Fruit fly (Drosophila melanogaster) whole organism, embryonic: ENCODE data around the gene Tsc1.

ENCODE experiments used
- Aef1 ChIP-seq: fragments of 200-800 bp; sonication (Bioruptor generic); IDR thresholded peaks from 3 replicates; pipeline ENCODE4 v1.3.6; 2022; ENCODE audit warnings: missing biosample characterization, missing genetic modification characterization
- Bgb ChIP-seq: fragments of 200-800 bp; sonication (Bioruptor generic); IDR thresholded peaks from 2 replicates; pipeline ENCODE4 v1.3.6; 2022; ENCODE audit warnings: missing biosample characterization, missing genetic modification characterization; ENCODE audit not compliant: partially characterized antibody
- Blimp-1 ChIP-seq: fragments of 200-800 bp; sonication (Bioruptor generic); optimal IDR thresholded peaks from 3 replicates; lab custom pipeline; 2018; ENCODE audit warnings: missing biosample characterization, missing genetic modification characterization, mild to moderate bottlenecking, moderate library complexity, missing genetic modification reagents
- CG10959 ChIP-seq: fragments of 200-800 bp; sonication (Bioruptor generic); IDR thresholded peaks from 2 replicates; pipeline ENCODE4 v1.3.6; 2022; ENCODE audit warnings: missing biosample characterization, missing genetic modification characterization
- CG11093 ChIP-seq: fragments of 200-800 bp; sonication (Bioruptor generic); IDR thresholded peaks from 3 replicates; pipeline ENCODE4 v1.3.6; 2022; ENCODE audit warnings: missing biosample characterization, missing genetic modification characterization
- CG14860 ChIP-seq: fragments of 200-800 bp; sonication (Bioruptor generic); IDR thresholded peaks from 3 replicates; pipeline ENCODE4 v1.3.6; 2022; ENCODE audit warnings: missing biosample characterization, missing genetic modification characterization; ENCODE audit not compliant: partially characterized antibody
- CG31224 ChIP-seq: fragments of 200-800 bp; sonication (Bioruptor generic); IDR thresholded peaks from 2 replicates; pipeline ENCODE4 v1.3.6; 2022; ENCODE audit warnings: missing biosample characterization, missing genetic modification characterization
- CG7987 ChIP-seq: fragments of 200-800 bp; sonication (Bioruptor generic); optimal IDR thresholded peaks from 2 replicates; lab custom pipeline; 2018; ENCODE audit warnings: missing biosample characterization, mild to moderate bottlenecking, missing genetic modification characterization, moderate library complexity
- CG8290 ChIP-seq, 3 experiments: fragments of 200-800 bp; sonication (Bioruptor generic); optimal IDR thresholded peaks; 2 replicates each; lab custom pipeline; 2016 to 2019; ENCODE audit warnings: missing biosample characterization in 3 of 3, missing genetic modification characterization in 3 of 3, mild to moderate bottlenecking in 2 of 3, moderate library complexity in 1 of 3
- CG8765 ChIP-seq: fragments of 200-800 bp; sonication (Bioruptor generic); IDR thresholded peaks from 2 replicates; pipeline ENCODE4 v1.3.6; 2022; ENCODE audit warnings: missing biosample characterization, missing genetic modification characterization
- CG9437 ChIP-seq: fragments of 200-800 bp; sonication (Bioruptor generic); optimal IDR thresholded peaks from 2 replicates; lab custom pipeline; 2018; ENCODE audit warnings: missing biosample characterization, mild to moderate bottlenecking, missing genetic modification characterization
- Camta ChIP-seq: fragments of 200-800 bp; sonication (Bioruptor generic); optimal IDR thresholded peaks from 2 replicates; lab custom pipeline; 2016; ENCODE audit warnings: missing biosample characterization, missing genetic modification characterization
- Chrac-16 ChIP-seq: fragments of 200-800 bp; sonication (Bioruptor generic); optimal IDR thresholded peaks from 3 replicates; lab custom pipeline; 2016; ENCODE audit warnings: missing biosample characterization, missing genetic modification characterization
- D ChIP-seq, 2 experiments: fragments of 200-800 bp in 1 of 2; fragments of >200 bp in 1 of 2; sonication (Bioruptor generic) in 1 of 2; optimal IDR thresholded peaks; 2 replicates in 1 of 2; 3 replicates in 1 of 2; lab custom pipeline; 2017; ENCODE audit warnings: mild to moderate bottlenecking in 1 of 2, missing biosample characterization in 1 of 2, missing genetic modification characterization in 1 of 2, missing genetic modification reagents in 1 of 2
- Doc3 ChIP-seq: fragments of 200-800 bp; sonication (Bioruptor generic); IDR thresholded peaks from 3 replicates; pipeline ENCODE4 v1.3.6; 2022; ENCODE audit warnings: missing biosample characterization, missing genetic modification characterization; ENCODE audit not compliant: partially characterized antibody
- Dref ChIP-seq: fragments of 200-800 bp; sonication (Bioruptor generic); IDR thresholded peaks from 2 replicates; pipeline ENCODE4 v1.3.6; 2022; ENCODE audit warnings: missing biosample characterization, missing genetic modification characterization
- Fer2 ChIP-seq: fragments of 200-800 bp; sonication (Bioruptor generic); optimal IDR thresholded peaks from 2 replicates; lab custom pipeline; 2018; ENCODE audit warnings: missing biosample characterization, mild to moderate bottlenecking, missing genetic modification characterization, moderate library complexity
- HLH3B ChIP-seq: fragments of 200-800 bp; sonication (Bioruptor generic); IDR thresholded peaks from 2 replicates; pipeline ENCODE4 v1.3.6; 2022; ENCODE audit warnings: missing biosample characterization, missing genetic modification characterization
- Hr3 ChIP-seq: fragments of 200-800 bp; sonication (Bioruptor generic); optimal IDR thresholded peaks from 3 replicates; lab custom pipeline; 2016; ENCODE audit warnings: missing biosample characterization, missing genetic modification characterization
- NK7.1 ChIP-seq: fragments of 200-800 bp; sonication (Bioruptor generic); optimal IDR thresholded peaks from 3 replicates; lab custom pipeline; 2016; ENCODE audit warnings: missing biosample characterization, missing genetic modification characterization
- Optix ChIP-seq: fragments of 200-800 bp; sonication (Bioruptor generic); IDR thresholded peaks from 3 replicates; pipeline ENCODE4 v1.3.6; 2022; ENCODE audit warnings: missing biosample characterization, missing genetic modification characterization
- PHDP ChIP-seq: fragments of 200-800 bp; sonication (Bioruptor generic); optimal IDR thresholded peaks from 3 replicates; lab custom pipeline; 2018; ENCODE audit warnings: missing biosample characterization, mild to moderate bottlenecking, missing genetic modification characterization, moderate library complexity
- Spps ChIP-seq: fragments of 200-800 bp; sonication (Bioruptor generic); optimal IDR thresholded peaks from 2 replicates; lab custom pipeline; 2018; ENCODE audit warnings: missing biosample characterization, mild to moderate bottlenecking, missing genetic modification characterization
- Xrp1 ChIP-seq: fragments of 200-800 bp; sonication (Bioruptor generic); IDR thresholded peaks from 2 replicates; pipeline ENCODE4 v1.3.6; 2022; ENCODE audit warnings: missing biosample characterization, missing genetic modification characterization
- ato ChIP-seq: fragments of 200-800 bp; sonication (Bioruptor generic); IDR thresholded peaks from 2 replicates; pipeline ENCODE4 v1.3.6; 2022; ENCODE audit warnings: missing biosample characterization, missing genetic modification characterization; ENCODE audit not compliant: partially characterized antibody
- corto ChIP-seq: fragments of 200-800 bp; sonication (Bioruptor generic); optimal IDR thresholded peaks from 2 replicates; lab custom pipeline; 2016; ENCODE audit warnings: missing biosample characterization, mild to moderate bottlenecking, missing genetic modification characterization, moderate library complexity
- da ChIP-seq: fragments of 200-800 bp; sonication (Bioruptor generic); optimal IDR thresholded peaks from 2 replicates; lab custom pipeline; 2016; ENCODE audit warnings: missing biosample characterization, missing genetic modification characterization
- disco-r ChIP-seq: fragments of 200-800 bp; sonication (Bioruptor generic); optimal IDR thresholded peaks from 2 replicates; lab custom pipeline; 2016; ENCODE audit warnings: missing biosample characterization, missing genetic modification characterization
- dmrt11E ChIP-seq: fragments of 200-800 bp; sonication (Bioruptor generic); optimal IDR thresholded peaks from 3 replicates; lab custom pipeline; 2018; ENCODE audit warnings: missing biosample characterization, mild to moderate bottlenecking, missing genetic modification characterization, moderate library complexity
- gcm ChIP-seq: fragments of 200-800 bp; sonication (Bioruptor generic); optimal IDR thresholded peaks from 2 replicates; lab custom pipeline; 2019; ENCODE audit warnings: missing biosample characterization, mild to moderate bottlenecking, missing genetic modification characterization, moderate library complexity
- gcm2 ChIP-seq: fragments of 200-800 bp; sonication (Bioruptor generic); optimal IDR thresholded peaks from 2 replicates; lab custom pipeline; 2016; ENCODE audit warnings: missing biosample characterization, missing genetic modification characterization
- jumu ChIP-seq: fragments of 200-800 bp; sonication (Bioruptor generic); optimal IDR thresholded peaks from 3 replicates; lab custom pipeline; 2016; ENCODE audit warnings: missing biosample characterization, missing genetic modification characterization
- ken ChIP-seq: fragments of 200-800 bp; sonication (Bioruptor generic); IDR thresholded peaks from 3 replicates; pipeline ENCODE4 v1.3.6; 2022; ENCODE audit warnings: missing biosample characterization, missing genetic modification characterization
- kni ChIP-seq: fragments of 200-800 bp; sonication (Bioruptor generic); optimal IDR thresholded peaks from 3 replicates; lab custom pipeline; 2017; ENCODE audit warnings: mild to moderate bottlenecking, missing biosample characterization, missing genetic modification reagents, missing genetic modification characterization
- lmd ChIP-seq: fragments of 200-800 bp; sonication (Bioruptor generic); IDR thresholded peaks from 2 replicates; pipeline ENCODE4 v1.3.6; 2022; ENCODE audit warnings: missing biosample characterization, missing genetic modification characterization
- luna ChIP-seq: fragments of 200-800 bp; sonication (Bioruptor generic); optimal IDR thresholded peaks from 2 replicates; lab custom pipeline; 2016; ENCODE audit warnings: missing biosample characterization, missing genetic modification characterization
- mam ChIP-seq: fragments of 200-800 bp; sonication (Bioruptor generic); optimal IDR thresholded peaks from 3 replicates; lab custom pipeline; 2016; ENCODE audit warnings: missing biosample characterization, missing genetic modification characterization
- mirr ChIP-seq: fragments of 200-800 bp; sonication (Bioruptor generic); optimal IDR thresholded peaks from 3 replicates; lab custom pipeline; 2018; ENCODE audit warnings: missing biosample characterization, mild to moderate bottlenecking, missing genetic modification characterization
- nerfin-1 ChIP-seq: fragments of 200-800 bp; sonication (Bioruptor generic); optimal IDR thresholded peaks from 3 replicates; lab custom pipeline; 2019; ENCODE audit warnings: missing biosample characterization, mild to moderate bottlenecking, missing genetic modification characterization, moderate library complexity
- prd ChIP-seq, 3 experiments: fragments of >200 bp in 2 of 3; fragments of 200-800 bp in 1 of 3; sonication (Bioruptor generic) in 1 of 3; optimal IDR thresholded peaks in 2 of 3; IDR thresholded peaks in 1 of 3; 2 replicates in 2 of 3; 3 replicates in 1 of 3; pipeline versions ENCODE4 v1.3.6 to Lab custom; 2017 to 2022; ENCODE audit warnings: missing biosample characterization in 1 of 3, missing genetic modification characterization in 1 of 3
- sc ChIP-seq, 3 experiments: fragments of >200 bp in 2 of 3; fragments of 200-800 bp in 1 of 3; sonication (Bioruptor generic) in 1 of 3; optimal IDR thresholded peaks; 2 replicates in 2 of 3; 3 replicates in 1 of 3; lab custom pipeline; 2017; ENCODE audit warnings: mild to moderate bottlenecking in 1 of 3, missing biosample characterization in 1 of 3, missing genetic modification characterization in 1 of 3, missing genetic modification reagents in 1 of 3
- scrt ChIP-seq: fragments of 200-800 bp; sonication (Bioruptor generic); optimal IDR thresholded peaks from 2 replicates; lab custom pipeline; 2018; ENCODE audit warnings: missing biosample characterization, mild to moderate bottlenecking, missing genetic modification characterization, moderate library complexity
- sens-2 ChIP-seq: fragments of 200-800 bp; sonication (Bioruptor generic); IDR thresholded peaks from 2 replicates; pipeline ENCODE4 v1.3.6; 2022; ENCODE audit warnings: missing biosample characterization, missing genetic modification characterization
- seq ChIP-seq: fragments of 200-800 bp; sonication (Bioruptor generic); IDR thresholded peaks from 2 replicates; pipeline ENCODE4 v1.3.6; 2022; ENCODE audit warnings: missing biosample characterization, missing genetic modification characterization
- tap ChIP-seq: fragments of 200-800 bp; optimal IDR thresholded peaks from 3 replicates; lab custom pipeline; 2019; ENCODE audit warnings: missing biosample characterization, mild to moderate bottlenecking, missing genetic modification characterization, moderate library complexity
- tio ChIP-seq: fragments of 200-800 bp; sonication (Bioruptor generic); optimal IDR thresholded peaks from 2 replicates; lab custom pipeline; 2017; ENCODE audit warnings: missing biosample characterization, missing genetic modification characterization, inconsistent platforms
- toy ChIP-seq: fragments of 200-800 bp; sonication (Bioruptor generic); IDR thresholded peaks from 2 replicates; pipeline ENCODE4 v1.3.6; 2022; ENCODE audit warnings: missing biosample characterization, missing genetic modification characterization
- wek ChIP-seq: fragments of 200-800 bp; sonication (Bioruptor generic); optimal IDR thresholded peaks from 3 replicates; lab custom pipeline; 2018; ENCODE audit warnings: missing biosample characterization, mild to moderate bottlenecking, missing genetic modification characterization, moderate library complexity
- zf30C ChIP-seq: fragments of 200-800 bp; sonication (Bioruptor generic); optimal IDR thresholded peaks from 3 replicates; lab custom pipeline; 2018; ENCODE audit warnings: missing biosample characterization, mild to moderate bottlenecking, missing genetic modification characterization

Gene Tsc1

DNA sequence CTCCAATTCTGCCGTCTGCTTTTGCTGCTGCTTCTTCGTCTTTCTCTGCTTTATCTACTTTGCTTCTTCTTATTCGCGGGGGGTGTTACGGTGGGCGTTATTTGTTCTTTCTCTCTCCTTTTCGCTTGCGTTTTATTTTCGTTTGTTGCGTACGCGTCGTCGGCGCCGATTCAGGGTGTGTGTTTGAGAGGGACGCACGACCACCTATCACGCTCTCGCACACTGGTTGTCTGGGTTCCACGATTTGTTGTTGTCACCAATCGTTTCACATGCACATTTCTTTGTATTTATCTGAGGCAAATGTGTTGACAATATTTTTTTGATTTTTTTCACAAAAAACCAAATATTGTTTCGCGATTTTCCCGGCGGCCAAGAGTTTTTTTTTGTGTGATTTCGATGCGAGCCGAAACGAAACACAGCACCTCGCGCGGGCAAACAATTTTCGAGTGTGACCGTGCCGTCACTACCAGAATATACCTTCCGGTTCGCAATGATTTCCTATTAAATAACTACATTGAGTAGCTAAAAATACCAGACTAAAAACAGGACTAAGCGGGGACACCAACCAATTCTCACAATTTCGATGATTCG, 24.7 kb upstream of the Tsc1 start, which contains the start of gene Syx1A (continued):
- no peak for TF ChIP-seq sens-2 (GFP tag; lab: Robert Waterston, UW)
- TF ChIP-seq Spps: no peak
- no peak for TF ChIP-seq Hr3 (GFP tag; lab: Kevin White, UChicago)
- TF ChIP-seq disco-r (GFP tag; lab: Kevin White, UChicago): no peak
- TF ChIP-seq kni (GFP tag; lab: Kevin White, UChicago): no peak
- TF ChIP-seq HLH3B (GFP tag; lab: Robert Waterston, UW): no peak
- no peak for TF ChIP-seq Doc3 (GFP tag; lab: Robert Waterston, UW)
- no peak for TF ChIP-seq mirr (GFP tag; lab: Kevin White, UChicago)
- peak; percentile 32 for TF ChIP-seq tap
- no peak for TF ChIP-seq CG9437
- no peak for TF ChIP-seq sc (optimal IDR thresholded peaks at IDR 0.05; lab: Kevin White, UChicago)
- TF ChIP-seq sc (GFP tag; optimal IDR thresholded peaks at IDR 0.05; lab: Kevin White, UChicago): no peak
- TF ChIP-seq D (optimal IDR thresholded peaks at IDR 0.05; lab: Kevin White, UChicago): no peak
- TF ChIP-seq D (GFP tag; optimal IDR thresholded peaks at IDR 0.05; lab: Kevin White, UChicago): no peak
- TF ChIP-seq CG8765: no peak
- TF ChIP-seq CG10959 (GFP tag; lab: Robert Waterston, UW): no peak
- no peak for TF ChIP-seq lmd (GFP tag; lab: Robert Waterston, UW)
- TF ChIP-seq scrt (GFP tag; lab: Kevin White, UChicago): peak; percentile 57
- no peak for TF ChIP-seq nerfin-1 (tag; lab: Kevin White, UChicago)
- TF ChIP-seq Xrp1: no peak
- TF ChIP-seq ato (GFP tag; lab: Robert Waterston, UW): no peak
- no peak for TF ChIP-seq CG7987 (GFP tag; lab: Kevin White, UChicago)
- TF ChIP-seq CG14860 (GFP tag; lab: Robert Waterston, UW): no peak
- no peak for TF ChIP-seq prd (optimal IDR thresholded peaks at IDR 0.05; lab: Kevin White, UChicago)
- TF ChIP-seq prd (GFP tag; IDR thresholded peaks at IDR 0.05; lab: Robert Waterston, UW): no peak
- TF ChIP-seq Optix (GFP tag; lab: Robert Waterston, UW): no peak
- no peak for TF ChIP-seq Fer2 (tag; lab: Kevin White, UChicago)
- TF ChIP-seq luna: no peak
- TF ChIP-seq Chrac-16 (GFP tag; lab: Kevin White, UChicago): no peak
- TF ChIP-seq Bgb (GFP tag; lab: Robert Waterston, UW): no peak
- TF ChIP-seq gcm2 (GFP tag; lab: Kevin White, UChicago): no peak
- no peak for TF ChIP-seq dmrt11E
- TF ChIP-seq Aef1 (GFP tag; lab: Robert Waterston, UW): no peak
- TF ChIP-seq NK7.1 (GFP tag; lab: Kevin White, UChicago): no peak
- TF ChIP-seq PHDP (tag; lab: Kevin White, UChicago): peak; percentile 33
- no peak for TF ChIP-seq zf30C (GFP tag; lab: Kevin White, UChicago)
- TF ChIP-seq tio (GFP tag; lab: Kevin White, UChicago): no peak
- TF ChIP-seq Dref (GFP tag; lab: Robert Waterston, UW): no peak
- no peak for TF ChIP-seq corto (GFP tag; lab: Kevin White, UChicago)
- no peak for TF ChIP-seq Blimp-1 (GFP tag; lab: Kevin White, UChicago)
- TF ChIP-seq CG8290 (GFP tag; optimal IDR thresholded peaks at IDR 0.05; lab: Kevin White, UChicago): peak; percentile 3
- TF ChIP-seq CG8290 (tag; optimal IDR thresholded peaks at IDR 0.05; lab: Kevin White, UChicago): peak in 1 of 2 experiments; percentile 75
- no peak for TF ChIP-seq seq (GFP tag; lab: Robert Waterston, UW)
- TF ChIP-seq wek (GFP tag; lab: Kevin White, UChicago): no peak
- TF ChIP-seq jumu (GFP tag; lab: Kevin White, UChicago): no peak
- TF ChIP-seq ken (GFP tag; lab: Robert Waterston, UW): no peak
- no peak for TF ChIP-seq Camta (GFP tag; lab: Kevin White, UChicago)
- no peak for TF ChIP-seq toy (GFP tag; lab: Robert Waterston, UW)
- no peak for TF ChIP-seq CG31224 (GFP tag; lab: Robert Waterston, UW)
- no peak for TF ChIP-seq mam (GFP tag; lab: Kevin White, UChicago)
- TF ChIP-seq gcm (GFP tag; lab: Kevin White, UChicago): no peak
- TF ChIP-seq CG11093: no peak
- no peak for TF ChIP-seq da
